Worm (Caenorhabditis elegans): ENCODE data around the gene T26H5.4.

T26H5.4 gene

ce11 chrV:15465032-15465727, 16.7 kb upstream of the T26H5.4 start, which contains the start of gene pqn-71 (continued):
- TF ChIP-seq mdl-1 (tag; optimal IDR thresholded peaks at IDR 0.05) (peak; percentile 11), fkh-2 (tag; optimal IDR thresholded peaks at IDR 0.05) (no peak), skn-1 (tag; optimal IDR thresholded peaks at IDR 0.05) (peak; percentile 70)

ce11 chrV:15464402-15464801, 15.9 kb upstream of the T26H5.4 start, which contains the start of gene rocf-1:
Gene rocf-1 (minus strand): TSS chrV:15464502.
- TF ChIP-seq ztf-11 (tag; optimal IDR thresholded peaks at IDR 0.05) (no peak), snpc-4 (tag; optimal IDR thresholded peaks at IDR 0.05) (no peak), nhr-12 (tag; optimal IDR thresholded peaks at IDR 0.05) (no peak), ama-1 (optimal IDR thresholded peaks at IDR 0.05) (no peak), jun-1 (tag; optimal IDR thresholded peaks at IDR 0.05) (no peak), nhr-77 (tag; optimal IDR thresholded peaks at IDR 0.05) (no peak), egl-5 (tag; optimal IDR thresholded peaks at IDR 0.05) (no peak), ceh-16 (tag; optimal IDR thresholded peaks at IDR 0.05) (no peak), nhr-76 (tag; optimal IDR thresholded peaks at IDR 0.05) (no peak), hmg-11 (tag; optimal IDR thresholded peaks at IDR 0.05) (no peak), eor-1 (tag; optimal IDR thresholded peaks at IDR 0.05) (no peak), aly-2 (tag; optimal IDR thresholded peaks at IDR 0.05) (no peak), skn-1 (tag; optimal IDR thresholded peaks at IDR 0.05) (no peak), lin-15B (tag; optimal IDR thresholded peaks at IDR 0.05) (no peak), elt-2 (tag; optimal IDR thresholded peaks at IDR 0.05) (no peak), tbx-2 (tag; optimal IDR thresholded peaks at IDR 0.05) (no peak), ZK546.5 (tag; optimal IDR thresholded peaks at IDR 0.05) (no peak)

- TF ChIP-seq nhr-25 (tag; optimal IDR thresholded peaks at IDR 0.05) (no peak), pqm-1 (tag; optimal IDR thresholded peaks at IDR 0.05) (no peak), fkh-10 (GFP tag; optimal IDR thresholded peaks at IDR 0.05) (no peak), unc-39 (tag; optimal IDR thresholded peaks at IDR 0.05) (no peak), nhr-77 (tag; optimal IDR thresholded peaks at IDR 0.05) (no peak), ceh-9 (tag; optimal IDR thresholded peaks at IDR 0.05) (no peak), zag-1 (tag; optimal IDR thresholded peaks at IDR 0.05) (no peak), fos-1 (tag; optimal IDR thresholded peaks at IDR 0.05) (no peak), nhr-12 (tag; optimal IDR thresholded peaks at IDR 0.05) (no peak), lin-15B (tag; optimal IDR thresholded peaks at IDR 0.05) (no peak), skn-1 (tag; optimal IDR thresholded peaks at IDR 0.05) (no peak), jun-1 (tag; optimal IDR thresholded peaks at IDR 0.05) (no peak), ama-1 (optimal IDR thresholded peaks at IDR 0.05) (no peak), ztf-4 (tag; optimal IDR thresholded peaks at IDR 0.05) (no peak), ceh-16 (tag; optimal IDR thresholded peaks at IDR 0.05) (no peak)
These were observed 10.6 kb upstream of the T26H5.4 start, which contains the start of gene str-71 for ce11 chrV:15459088-15459487. Gene str-71 (minus strand): TSS chrV:15459188.

- no peak for TF ChIP-seq ztf-4 (tag; optimal IDR thresholded peaks at IDR 0.05)
- peak; percentile 31 for TF ChIP-seq nhr-43 (tag; optimal IDR thresholded peaks at IDR 0.05; ENCODE audit: poor library complexity, severe bottlenecking)
These were observed 5.8 kb upstream of the T26H5.4 start for ce11 chrV:15454322-15454721.

ce11 chrV:15451421-15451820, 2.9 kb upstream of the T26H5.4 start, which contains the start of gene srw-33:
Gene srw-33 (minus strand): TSS chrV:15451521.
- no peak for TF ChIP-seq fos-1 (tag; optimal IDR thresholded peaks at IDR 0.05)
- TF ChIP-seq ztf-4 (tag; optimal IDR thresholded peaks at IDR 0.05): no peak
- no peak for TF ChIP-seq sea-2 (GFP tag; optimal IDR thresholded peaks at IDR 0.05)
- no peak for TF ChIP-seq snpc-4 (tag; optimal IDR thresholded peaks at IDR 0.05)
- TF ChIP-seq mml-1 (tag; optimal IDR thresholded peaks at IDR 0.05): no peak
- no peak for TF ChIP-seq nhr-25 (tag; optimal IDR thresholded peaks at IDR 0.05)
- TF ChIP-seq zag-1 (tag; optimal IDR thresholded peaks at IDR 0.05): no peak
- TF ChIP-seq elt-2 (tag; optimal IDR thresholded peaks at IDR 0.05): no peak
- TF ChIP-seq daf-12 (tag; optimal IDR thresholded peaks at IDR 0.05): no peak
- TF ChIP-seq egl-27 (tag; optimal IDR thresholded peaks at IDR 0.05): no peak
- TF ChIP-seq ztf-11 (tag; optimal IDR thresholded peaks at IDR 0.05): no peak
- no peak for TF ChIP-seq nhr-67 (tag; optimal IDR thresholded peaks at IDR 0.05)
- no peak for TF ChIP-seq lin-39 (tag; optimal IDR thresholded peaks at IDR 0.05)
- TF ChIP-seq mdl-1 (tag; optimal IDR thresholded peaks at IDR 0.05): no peak
- TF ChIP-seq nhr-77 (tag; optimal IDR thresholded peaks at IDR 0.05): no peak
